Worm (Caenorhabditis elegans): ENCODE results near the gene C27F2.7.

Gene C27F2.7

DNA sequence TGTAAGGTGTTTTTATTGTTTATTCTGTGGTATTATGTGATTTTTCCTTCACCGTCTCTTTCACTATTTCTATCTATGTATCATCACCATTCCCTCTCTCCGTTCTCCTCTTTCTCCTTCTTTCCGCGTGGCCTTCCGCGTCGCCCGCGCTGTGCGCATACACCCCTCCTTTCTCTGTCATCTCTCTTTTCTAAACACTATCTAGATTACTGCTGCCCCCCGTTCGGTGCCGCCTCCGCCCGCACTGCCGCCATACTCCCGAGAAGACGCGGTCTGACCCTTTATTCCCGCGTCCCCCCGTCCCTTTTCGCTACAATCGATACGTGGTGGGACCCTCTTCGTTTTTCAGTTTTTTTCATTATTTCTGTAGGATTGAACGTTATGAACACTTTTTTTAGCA lies 35.7 kb downstream of the C27F2.7 start:
- TF ChIP-seq zag-1 (tag; optimal IDR thresholded peaks at IDR 0.05) (no peak), mdt-29 (GFP tag; IDR thresholded peaks at IDR 0.05) (no peak), mxl-3 (GFP tag; optimal IDR thresholded peaks at IDR 0.05) (peak; percentile 30), rbr-2 (tag; optimal IDR thresholded peaks at IDR 0.05) (no peak), sdz-12 (GFP tag; optimal IDR thresholded peaks at IDR 0.05) (no peak), T26A8.4 (GFP tag; IDR thresholded peaks at IDR 0.05) (peak; percentile 25), mep-1 (tag; optimal IDR thresholded peaks at IDR 0.05) (no peak), gei-8 (GFP tag; optimal IDR thresholded peaks at IDR 0.05) (no peak), ctbp-1 (GFP tag; IDR thresholded peaks at IDR 0.05) (no peak), hif-1 (tag; optimal IDR thresholded peaks at IDR 0.05) (peak in 1 of 2 experiments; percentile 18), daf-19 (GFP tag; conservative IDR thresholded peaks at IDR 0.05) (no peak), dmd-9 (GFP tag; IDR thresholded peaks at IDR 0.05) (no peak), F10B5.3 (tag; optimal IDR thresholded peaks at IDR 0.05) (no peak), nhr-6 (tag; optimal IDR thresholded peaks at IDR 0.05) (no peak), daf-16 (GFP tag; optimal IDR thresholded peaks at IDR 0.05) (no peak), daf-16 (tag; optimal IDR thresholded peaks at IDR 0.05) (peak; percentile 29), D1046.2 (GFP tag; IDR thresholded peaks at IDR 0.05) (no peak), hlh-11 (tag; optimal IDR thresholded peaks at IDR 0.05) (peak; percentile 47), lsy-2 (tag; optimal IDR thresholded peaks at IDR 0.05) (no peak), madf-5 (GFP tag; IDR thresholded peaks at IDR 0.05) (no peak), lin-39 (tag; optimal IDR thresholded peaks at IDR 0.05) (no peak), lir-3 (tag; optimal IDR thresholded peaks at IDR 0.05) (no peak), lin-29 (GFP tag; IDR thresholded peaks at IDR 0.05) (no peak), nhr-28 (tag; optimal IDR thresholded peaks at IDR 0.05) (no peak), zip-2 (tag; optimal IDR thresholded peaks at IDR 0.05) (no peak), F44E2.7 (GFP tag; IDR thresholded peaks at IDR 0.05) (no peak), set-16 (GFP tag; IDR thresholded peaks at IDR 0.05) (peak; percentile 81), skn-1 (tag; optimal IDR thresholded peaks at IDR 0.05) (no peak), fkh-10 (GFP tag; optimal IDR thresholded peaks at IDR 0.05) (no peak), nhr-77 (tag; optimal IDR thresholded peaks at IDR 0.05) (no peak), madf-9 (GFP tag; conservative IDR thresholded peaks at IDR 0.05) (peak; percentile 99), snpc-1.2 (GFP tag; IDR thresholded peaks at IDR 0.05) (0 out of 2 replicates have a peak, but pooled peaks have one; percentile 17), mdl-1 (tag; optimal IDR thresholded peaks at IDR 0.05) (peak; percentile 23 to 55), duxl-1 (tag; optimal IDR thresholded peaks at IDR 0.05; ENCODE audit: poor library complexity) (no peak), egl-43 (GFP tag; IDR thresholded peaks at IDR 0.05) (0 out of 2 replicates have a peak, but pooled peaks have one; percentile 55), hmg-1.1 (GFP tag; IDR thresholded peaks at IDR 0.05) (peak; percentile 41), daf-8 (GFP tag; IDR thresholded peaks at IDR 0.05) (no peak), lin-38 (GFP tag; IDR thresholded peaks at IDR 0.05) (no peak), vab-7 (GFP tag; IDR thresholded peaks at IDR 0.05) (no peak), nhr-102 (tag; optimal IDR thresholded peaks at IDR 0.05) (no peak), pha-4 (GFP tag; IDR thresholded peaks at IDR 0.05) (0 out of 2 replicates have a peak, but pooled peaks have one; percentile 19), pha-4 (tag; optimal IDR thresholded peaks at IDR 0.05) (no peak), jun-1 (tag; optimal IDR thresholded peaks at IDR 0.05) (no peak), nhr-48 (tag; optimal IDR thresholded peaks at IDR 0.05) (no peak), aha-1 (tag) (peak; percentile 97), attf-4 (tag; optimal IDR thresholded peaks at IDR 0.05) (no peak), arid-1 (GFP tag; conservative IDR thresholded peaks at IDR 0.05) (no peak), ztf-11 (tag; optimal IDR thresholded peaks at IDR 0.05) (no peak), snpc-4 (tag; optimal IDR thresholded peaks at IDR 0.05) (no peak), T20F7.1 (GFP tag; optimal IDR thresholded peaks at IDR 0.05) (no peak), mes-2 (tag; optimal IDR thresholded peaks at IDR 0.05; ENCODE audit: poor library complexity, severe bottlenecking) (peak; percentile 22), hlh-30 (tag; optimal IDR thresholded peaks at IDR 0.05; ENCODE audit: insufficient read depth) (peak; percentile 33)

Measured in whole organism, L4 larva.